Worm (Caenorhabditis elegans) whole organism, late embryonic: ENCODE results near the gene tos-1.

Source experiments
- C08G9.2 ChIP-seq: sonication (generic microtip); optimal IDR thresholded peaks from 2 replicates; lab custom pipeline; 2016; ENCODE audit warnings: mild to moderate bottlenecking, missing genetic modification characterization, moderate library complexity, missing compliant biosample characterization
- C38D4.7 ChIP-seq: fragments of 200-800 bp; sonication (Bioruptor generic); optimal IDR thresholded peaks from 2 replicates; lab custom pipeline; 2018; ENCODE audit warnings: mild to moderate bottlenecking, missing genetic modification characterization, moderate library complexity, missing compliant biosample characterization
- F13H6.1 ChIP-seq: sonication (generic microtip); optimal IDR thresholded peaks from 2 replicates; lab custom pipeline; 2016; ENCODE audit warnings: missing genetic modification characterization, missing compliant biosample characterization
- K02D7.2 ChIP-seq: sonication (generic microtip); optimal IDR thresholded peaks from 2 replicates; lab custom pipeline; 2017; ENCODE audit warnings: mild to moderate bottlenecking, missing genetic modification characterization, missing compliant biosample characterization
- K09A11.1 ChIP-seq: sonication (generic microtip); optimal IDR thresholded peaks from 2 replicates; lab custom pipeline; 2017; ENCODE audit warnings: antibody characterized with exemption, mild to moderate bottlenecking, missing genetic modification characterization, missing compliant biosample characterization; ENCODE audit not compliant: insufficient read depth
- Y22D7AL.16 ChIP-seq: sonication (generic microtip); optimal IDR thresholded peaks from 2 replicates; lab custom pipeline; 2016; ENCODE audit warnings: missing genetic modification characterization, missing compliant biosample characterization
- ama-1 ChIP-seq: fragments of 150-350 bp; optimal IDR thresholded peaks from 2 replicates; lab custom pipeline; 2014
- ceh-18 ChIP-seq: sonication (generic microtip); optimal IDR thresholded peaks from 2 replicates; lab custom pipeline; 2016; ENCODE audit warnings: missing genetic modification characterization, missing compliant biosample characterization
- ceh-19 ChIP-seq: fragments of 200-800 bp; sonication (Bioruptor generic); optimal IDR thresholded peaks from 2 replicates; lab custom pipeline; 2018; ENCODE audit warnings: mild to moderate bottlenecking, missing genetic modification characterization, missing compliant biosample characterization
- ceh-2 ChIP-seq: sonication (generic microtip); optimal IDR thresholded peaks from 2 replicates; lab custom pipeline; 2016; ENCODE audit warnings: missing genotype, missing genetic modification characterization, missing compliant biosample characterization
- ceh-22 ChIP-seq: sonication (generic microtip); optimal IDR thresholded peaks from 2 replicates; lab custom pipeline; 2017; ENCODE audit warnings: missing biosample characterization, missing genetic modification characterization
- ceh-24 ChIP-seq: sonication (generic microtip); optimal IDR thresholded peaks from 2 replicates; lab custom pipeline; 2016; ENCODE audit warnings: mild to moderate bottlenecking, missing genetic modification characterization, missing compliant biosample characterization
- ceh-30 ChIP-seq: fragments of 150-350 bp; optimal IDR thresholded peaks from 2 replicates; lab custom pipeline; 2014; ENCODE audit warnings: missing biosample characterization, missing genetic modification characterization
- ceh-31 ChIP-seq: sonication (generic microtip); optimal IDR thresholded peaks from 2 replicates; lab custom pipeline; 2016; ENCODE audit warnings: missing genetic modification characterization, missing compliant biosample characterization
- ceh-34 ChIP-seq: sonication (generic microtip); optimal IDR thresholded peaks from 2 replicates; lab custom pipeline; 2016; ENCODE audit warnings: mild to moderate bottlenecking, missing genetic modification characterization, missing compliant biosample characterization
- ceh-45 ChIP-seq: fragments of 200-800 bp; sonication (Bioruptor generic); IDR thresholded peaks from 2 replicates; pipeline ENCODE4 v1.3.6; 2022; ENCODE audit warnings: missing genetic modification reagents, missing genetic modification characterization, missing compliant biosample characterization
- ceh-9 ChIP-seq: sonication (generic microtip); optimal IDR thresholded peaks from 2 replicates; lab custom pipeline; 2016; ENCODE audit warnings: mild to moderate bottlenecking, missing genetic modification characterization, inconsistent platforms, missing compliant biosample characterization
- che-1 ChIP-seq: sonication (generic microtip); optimal IDR thresholded peaks from 2 replicates; lab custom pipeline; 2016; ENCODE audit warnings: mild to moderate bottlenecking, missing genetic modification characterization, missing compliant biosample characterization
- dmd-4 ChIP-seq: sonication (generic microtip); optimal IDR thresholded peaks from 2 replicates; lab custom pipeline; 2016; ENCODE audit warnings: borderline replicate concordance, missing genetic modification characterization, missing compliant biosample characterization
- dve-1 ChIP-seq: sonication (generic microtip); optimal IDR thresholded peaks from 2 replicates; lab custom pipeline; 2017; ENCODE audit warnings: antibody characterized with exemption, mild to moderate bottlenecking, missing genetic modification characterization, missing compliant biosample characterization
- elt-2 ChIP-seq: sonication (generic microtip); optimal IDR thresholded peaks from 2 replicates; lab custom pipeline; 2016; ENCODE audit warnings: missing genetic modification reagents, missing genetic modification characterization, missing compliant biosample characterization
- elt-4 ChIP-seq: sonication (generic microtip); optimal IDR thresholded peaks from 2 replicates; lab custom pipeline; 2016; ENCODE audit warnings: missing genetic modification characterization, missing compliant biosample characterization
- eyg-1 ChIP-seq: sonication (generic microtip); optimal IDR thresholded peaks from 2 replicates; lab custom pipeline; 2016; ENCODE audit warnings: missing genotype, missing genetic modification characterization, missing compliant biosample characterization
- fkh-10 ChIP-seq: fragments of 150-350 bp; optimal IDR thresholded peaks from 2 replicates; lab custom pipeline; 2014; ENCODE audit warnings: missing biosample characterization, missing genetic modification reagents, missing genetic modification characterization
- fkh-6 ChIP-seq: sonication (generic microtip); optimal IDR thresholded peaks from 2 replicates; lab custom pipeline; 2016; ENCODE audit warnings: missing genetic modification characterization, missing compliant biosample characterization
- gmeb-2 ChIP-seq: sonication (generic microtip); optimal IDR thresholded peaks from 2 replicates; lab custom pipeline; 2016; ENCODE audit warnings: missing genetic modification characterization, inconsistent platforms, missing compliant biosample characterization
- hlh-13 ChIP-seq: fragments of 200-800 bp; sonication (Bioruptor generic); optimal IDR thresholded peaks from 2 replicates; lab custom pipeline; 2018; ENCODE audit warnings: mild to moderate bottlenecking, missing genetic modification characterization, missing compliant biosample characterization
- hlh-30 ChIP-seq: sonication (generic microtip); optimal IDR thresholded peaks from 2 replicates; lab custom pipeline; 2017; ENCODE audit warnings: antibody characterized with exemption, missing genetic modification characterization, missing compliant biosample characterization; ENCODE audit not compliant: insufficient read depth
- hlh-6 ChIP-seq: sonication (generic microtip); optimal IDR thresholded peaks from 2 replicates; lab custom pipeline; 2016; ENCODE audit warnings: missing genotype, missing genetic modification characterization, missing compliant biosample characterization
- mec-3 ChIP-seq: sonication (generic microtip); optimal IDR thresholded peaks from 2 replicates; lab custom pipeline; 2016; ENCODE audit warnings: borderline replicate concordance, missing genetic modification characterization, missing compliant biosample characterization
- nfya-1 ChIP-seq: sonication (generic microtip); optimal IDR thresholded peaks from 2 replicates; lab custom pipeline; 2017; ENCODE audit warnings: missing genetic modification characterization, mild to moderate bottlenecking, missing compliant biosample characterization, antibody characterized with exemption, moderate library complexity
- nhr-232 ChIP-seq: sonication (generic microtip); optimal IDR thresholded peaks from 2 replicates; lab custom pipeline; 2016; ENCODE audit warnings: missing genetic modification characterization, missing compliant biosample characterization
- npax-4 ChIP-seq: sonication (generic microtip); optimal IDR thresholded peaks from 2 replicates; lab custom pipeline; 2016; ENCODE audit warnings: missing genetic modification characterization, missing compliant biosample characterization
- odd-2 ChIP-seq: sonication (generic microtip); optimal IDR thresholded peaks from 2 replicates; lab custom pipeline; 2017; ENCODE audit warnings: antibody characterized with exemption, mild to moderate bottlenecking, missing genetic modification characterization, missing compliant biosample characterization
- pat-9 ChIP-seq: fragments of 200-800 bp; sonication (Bioruptor generic); optimal IDR thresholded peaks from 2 replicates; lab custom pipeline; 2018; ENCODE audit warnings: mild to moderate bottlenecking, missing genetic modification characterization, moderate library complexity, missing compliant biosample characterization
- pax-1 ChIP-seq: fragments of 150-350 bp; optimal IDR thresholded peaks from 2 replicates; lab custom pipeline; 2014; ENCODE audit warnings: missing biosample characterization, missing genetic modification characterization
- pha-4 ChIP-seq: fragments of 150-350 bp; optimal IDR thresholded peaks from 2 replicates; lab custom pipeline; 2018; ENCODE audit warnings: missing biosample characterization, missing genetic modification reagents, missing genetic modification characterization
- pqm-1 ChIP-seq: sonication (generic microtip); optimal IDR thresholded peaks from 2 replicates; lab custom pipeline; 2016; ENCODE audit warnings: missing genetic modification characterization, missing compliant biosample characterization
- pros-1 ChIP-seq: fragments of 150-350 bp; optimal IDR thresholded peaks from 2 replicates; lab custom pipeline; 2014; ENCODE audit warnings: missing biosample characterization, missing genetic modification reagents, missing genetic modification characterization
- rnt-1 ChIP-seq: sonication (generic microtip); optimal IDR thresholded peaks from 2 replicates; lab custom pipeline; 2016; ENCODE audit warnings: missing genetic modification characterization, missing compliant biosample characterization
- sox-2 ChIP-seq: fragments of 200-800 bp; sonication (Bioruptor generic); IDR thresholded peaks from 2 replicates; pipeline ENCODE4 v1.3.6; 2022; ENCODE audit warnings: missing genetic modification reagents, missing genetic modification characterization, missing compliant biosample characterization
- sox-4 ChIP-seq: sonication (generic microtip); optimal IDR thresholded peaks from 2 replicates; lab custom pipeline; 2017; ENCODE audit warnings: mild to moderate bottlenecking, missing genetic modification characterization, inconsistent platforms, missing compliant biosample characterization
- syd-9 ChIP-seq: sonication (generic microtip); optimal IDR thresholded peaks from 2 replicates; lab custom pipeline; 2016; ENCODE audit warnings: mild to moderate bottlenecking, missing genetic modification characterization, moderate library complexity, missing compliant biosample characterization
- tbx-2 ChIP-seq: sonication (generic microtip); optimal IDR thresholded peaks from 2 replicates; lab custom pipeline; 2016; ENCODE audit warnings: missing genetic modification characterization, missing compliant biosample characterization
- unc-3 ChIP-seq, 2 experiments: fragments of 200-800 bp in 1 of 2; sonication (Bioruptor generic) in 1 of 2; sonication (generic microtip) in 1 of 2; conservative IDR thresholded peaks in 1 of 2; optimal IDR thresholded peaks in 1 of 2; 2 replicates each; pipeline versions ENCODE4 v1.3.6 to Lab custom; 2016 to 2022; ENCODE audit warnings: missing compliant biosample characterization in 2 of 2, missing genetic modification characterization in 2 of 2, missing genetic modification reagents in 1 of 2
- unc-42 ChIP-seq: sonication (generic microtip); optimal IDR thresholded peaks from 2 replicates; lab custom pipeline; 2016; ENCODE audit warnings: missing genotype, missing genetic modification characterization, missing compliant biosample characterization
- unc-86 ChIP-seq: sonication (generic microtip); optimal IDR thresholded peaks from 2 replicates; lab custom pipeline; 2016; ENCODE audit warnings: missing genetic modification characterization, missing compliant biosample characterization
- zip-5 ChIP-seq: sonication (generic microtip); optimal IDR thresholded peaks from 2 replicates; lab custom pipeline; 2016; ENCODE audit warnings: missing genetic modification characterization, missing compliant biosample characterization
- ztf-16 ChIP-seq: sonication (generic microtip); optimal IDR thresholded peaks from 2 replicates; lab custom pipeline; 2017; ENCODE audit warnings: missing genetic modification characterization, missing compliant biosample characterization

Gene tos-1

ce11 chrV:9343629-9344624 is at the start of gene tos-1:
tos-1 (minus strand) TSS chrV:9344203.
- TF ChIP-seq rnt-1 (tag; lab: Kevin White, UChicago) (peak; percentile 99), C38D4.7 (GFP tag; lab: Kevin White, UChicago) (peak; percentile 59), mec-3 (tag; lab: Kevin White, UChicago) (no peak), hlh-6 (tag; lab: Kevin White, UChicago) (peak; percentile 77), dve-1 (tag; lab: Kevin White, UChicago) (peak; percentile 96), fkh-10 (peak; percentile 67), pha-4 (tag; lab: Kevin White, UChicago) (no peak), sox-2 (GFP tag; lab: Robert Waterston, UW) (peak; percentile 84), ceh-22 (tag; lab: Kevin White, UChicago) (no peak), che-1 (tag; lab: Kevin White, UChicago) (peak; percentile 71), gmeb-2 (tag; lab: Kevin White, UChicago) (peak; percentile 56), ztf-16 (tag; lab: Kevin White, UChicago) (peak; percentile 93), fkh-6 (tag; lab: Kevin White, UChicago) (peak; percentile 77), pqm-1 (peak; percentile 98), ceh-18 (tag; lab: Kevin White, UChicago) (peak; percentile 100), ceh-2 (tag; lab: Kevin White, UChicago) (peak; percentile 71), nfya-1 (tag; lab: Kevin White, UChicago) (peak; percentile 93), pros-1 (tag; lab: Kevin White, UChicago) (peak; percentile 82), sox-4 (peak; percentile 76), unc-3 (GFP tag; conservative IDR thresholded peaks at IDR 0.05; lab: Robert Waterston, UW) (no peak; the same call in 1 of the 2 replicates), unc-3 (tag; optimal IDR thresholded peaks at IDR 0.05; lab: Kevin White, UChicago) (peak; percentile 96), zip-5 (tag; lab: Kevin White, UChicago) (peak; percentile 12), elt-2 (tag; lab: Kevin White, UChicago) (peak; percentile 97), ceh-45 (GFP tag; lab: Robert Waterston, UW) (0 out of 2 replicates have a peak, but pooled peaks have one; percentile 48), Y22D7AL.16 (peak; percentile 71), eyg-1 (tag; lab: Kevin White, UChicago) (peak; percentile 75), C08G9.2 (tag; lab: Kevin White, UChicago) (peak; percentile 63), elt-4 (tag; lab: Kevin White, UChicago) (peak; percentile 77), ceh-34 (peak; percentile 100), hlh-13 (GFP tag; lab: Kevin White, UChicago) (peak; percentile 40), ceh-24 (tag; lab: Kevin White, UChicago) (peak; percentile 60), tbx-2 (tag; lab: Kevin White, UChicago) (peak; percentile 99), unc-86 (peak; percentile 95), ceh-19 (GFP tag; lab: Kevin White, UChicago) (peak; percentile 87), hlh-30 (tag; lab: Kevin White, UChicago) (peak; percentile 100), nhr-232 (tag; lab: Kevin White, UChicago) (peak; percentile 34), npax-4 (no peak), ceh-9 (tag; lab: Kevin White, UChicago) (no peak), K09A11.1 (tag; lab: Kevin White, UChicago) (peak; percentile 90), F13H6.1 (tag; lab: Kevin White, UChicago) (peak; percentile 89), unc-42 (tag; lab: Kevin White, UChicago) (peak; percentile 97), ceh-31 (tag; lab: Kevin White, UChicago) (peak; percentile 97), odd-2 (tag; lab: Kevin White, UChicago) (no peak), pat-9 (tag; lab: Kevin White, UChicago) (peak; percentile 90), K02D7.2 (tag; lab: Kevin White, UChicago) (peak; percentile 70), pax-1 (tag; lab: Kevin White, UChicago) (peak; percentile 84), ceh-30 (tag; lab: Kevin White, UChicago) (no peak), ama-1 (lab: Kevin White, UChicago) (peak; percentile 99), syd-9 (tag; lab: Kevin White, UChicago) (peak; percentile 95), dmd-4 (tag; lab: Kevin White, UChicago) (peak; percentile 68)
